Worm (Caenorhabditis elegans): Measurements from ENCODE around the gene exos-4.1.

DNA sequence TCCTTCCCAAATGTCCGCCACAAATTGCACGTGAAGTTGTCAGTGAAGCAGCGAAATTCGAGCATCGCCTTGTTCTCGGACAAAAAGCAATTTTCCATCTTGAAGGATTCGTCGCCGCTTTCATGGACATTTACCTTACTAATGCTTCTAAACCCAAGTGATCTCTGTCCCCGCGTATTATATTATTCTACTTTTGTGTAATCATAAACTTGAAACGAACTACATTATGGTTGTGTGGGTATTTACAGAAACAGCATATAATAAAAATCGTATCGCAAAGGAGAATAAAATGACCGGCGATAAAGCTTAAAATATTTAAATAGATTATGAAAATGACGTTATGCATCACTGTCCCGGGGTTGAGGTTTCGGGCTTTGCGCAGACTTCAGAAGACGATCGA, 2.0 kb upstream of the exos-4.1 start:
- TF ChIP-seq klf-2 (GFP tag; conservative IDR thresholded peaks at IDR 0.05) (no peak), cog-1 (tag; optimal IDR thresholded peaks at IDR 0.05) (no peak), flt-1 (GFP tag; IDR thresholded peaks at IDR 0.05) (no peak), ztf-29 (GFP tag; IDR thresholded peaks at IDR 0.05) (no peak), med-1 (GFP tag; optimal IDR thresholded peaks at IDR 0.05; ENCODE audit: insufficient read depth) (no peak), ref-1 (GFP tag; conservative IDR thresholded peaks at IDR 0.05) (no peak), T22C8.4 (GFP tag; IDR thresholded peaks at IDR 0.05) (no peak), ztf-23 (GFP tag; IDR thresholded peaks at IDR 0.05) (no peak)
